Fruit fly (Drosophila melanogaster) whole organism, pupa: ENCODE measurements around the gene BORCS5.

Source experiments
- CG10348 ChIP-seq: fragments of 200-800 bp; sonication (Bioruptor generic); IDR thresholded peaks from 2 replicates; pipeline ENCODE4 v1.3.6; 2022; ENCODE audit warnings: missing biosample characterization, missing genetic modification characterization
- CG12605 ChIP-seq: fragments of 200-800 bp; sonication (Bioruptor generic); IDR thresholded peaks from 2 replicates; pipeline ENCODE4 v1.3.6; 2022; ENCODE audit warnings: missing biosample characterization, missing genetic modification characterization
- CG13204 ChIP-seq: fragments of 200-800 bp; sonication (Bioruptor generic); optimal IDR thresholded peaks from 2 replicates; lab custom pipeline; 2018; ENCODE audit warnings: missing biosample characterization, mild to moderate bottlenecking, missing genetic modification characterization, moderate library complexity
- CG14655 ChIP-seq: fragments of 200-800 bp; sonication (Bioruptor generic); optimal IDR thresholded peaks from 3 replicates; lab custom pipeline; 2017; ENCODE audit warnings: mild to moderate bottlenecking, missing biosample characterization, missing genetic modification reagents, missing genetic modification characterization
- CG15710 ChIP-seq: fragments of 200-800 bp; sonication (Bioruptor generic); optimal IDR thresholded peaks from 2 replicates; lab custom pipeline; 2018; ENCODE audit warnings: missing biosample characterization, mild to moderate bottlenecking, missing genetic modification characterization, moderate library complexity
- CG17806 ChIP-seq: fragments of 200-800 bp; sonication (Bioruptor generic); optimal IDR thresholded peaks from 2 replicates; lab custom pipeline; 2018; ENCODE audit warnings: missing biosample characterization, mild to moderate bottlenecking, missing genetic modification characterization, moderate library complexity
- CG32121 ChIP-seq: fragments of 200-800 bp; sonication (Bioruptor generic); IDR thresholded peaks from 2 replicates; pipeline ENCODE4 v1.3.6; 2022; ENCODE audit warnings: missing biosample characterization, missing genetic modification characterization
- CG34367 ChIP-seq: fragments of 200-800 bp; sonication (Bioruptor generic); optimal IDR thresholded peaks from 2 replicates; lab custom pipeline; 2018; ENCODE audit warnings: missing biosample characterization, mild to moderate bottlenecking, missing genetic modification characterization
- CG4496 ChIP-seq: fragments of 200-800 bp; sonication (Bioruptor generic); IDR thresholded peaks from 3 replicates; pipeline ENCODE4 v1.3.6; 2022; ENCODE audit warnings: missing biosample characterization, missing genetic modification characterization
- CG8159 ChIP-seq: fragments of 200-800 bp; sonication (Bioruptor generic); optimal IDR thresholded peaks from 3 replicates; lab custom pipeline; 2018; ENCODE audit warnings: missing biosample characterization, mild to moderate bottlenecking, missing genetic modification characterization, moderate library complexity
- CG8301 ChIP-seq: fragments of 200-800 bp; sonication (Bioruptor generic); optimal IDR thresholded peaks from 2 replicates; lab custom pipeline; 2018; ENCODE audit warnings: missing biosample characterization, mild to moderate bottlenecking, missing genetic modification characterization
- CG9948 ChIP-seq: fragments of 200-800 bp; sonication (Bioruptor generic); optimal IDR thresholded peaks from 2 replicates; lab custom pipeline; 2018; ENCODE audit warnings: missing biosample characterization, mild to moderate bottlenecking, missing genetic modification characterization, moderate library complexity
- D1 ChIP-seq: fragments of 200-800 bp; sonication (Bioruptor generic); optimal IDR thresholded peaks from 2 replicates; lab custom pipeline; 2018; ENCODE audit warnings: missing biosample characterization, mild to moderate bottlenecking, missing genetic modification characterization, moderate library complexity
- EcR ChIP-seq: fragments of 200-800 bp; sonication (Bioruptor generic); optimal IDR thresholded peaks from 3 replicates; lab custom pipeline; 2019; ENCODE audit warnings: missing biosample characterization, missing genetic modification characterization, mild to moderate bottlenecking, moderate library complexity, missing genetic modification reagents
- Ets98B ChIP-seq: fragments of 200-800 bp; sonication (Bioruptor generic); IDR thresholded peaks from 2 replicates; pipeline ENCODE4 v1.3.6; 2022; ENCODE audit warnings: missing biosample characterization, missing genetic modification characterization
- Pif1A ChIP-seq: fragments of 200-800 bp; sonication (Bioruptor generic); optimal IDR thresholded peaks from 3 replicates; lab custom pipeline; 2016; ENCODE audit warnings: missing biosample characterization, missing genetic modification characterization
- Pif1B ChIP-seq: fragments of 200-800 bp; sonication (Bioruptor generic); optimal IDR thresholded peaks from 3 replicates; lab custom pipeline; 2016; ENCODE audit warnings: missing biosample characterization, missing genetic modification characterization
- Snoo ChIP-seq: fragments of 200-800 bp; sonication (Bioruptor generic); optimal IDR thresholded peaks from 3 replicates; lab custom pipeline; 2017; ENCODE audit warnings: missing biosample characterization, mild to moderate bottlenecking, missing genetic modification characterization, inconsistent platforms
- fd96Ca ChIP-seq: fragments of 200-800 bp; sonication (Bioruptor generic); IDR thresholded peaks from 3 replicates; pipeline ENCODE4 v1.3.6; 2022; ENCODE audit warnings: missing biosample characterization, missing genetic modification characterization
- gl ChIP-seq: fragments of 200-800 bp; sonication (Bioruptor generic); optimal IDR thresholded peaks from 2 replicates; lab custom pipeline; 2018; ENCODE audit warnings: missing biosample characterization, mild to moderate bottlenecking, missing genetic modification characterization
- rn ChIP-seq: fragments of 200-800 bp; sonication (Bioruptor generic); IDR thresholded peaks from 2 replicates; pipeline ENCODE4 v1.3.6; 2022; ENCODE audit warnings: missing biosample characterization, missing genetic modification characterization

Gene BORCS5

dm6 chrX:11913581-11913980, 41.0 kb upstream of the BORCS5 start:
- no peak for TF ChIP-seq rn (GFP tag; lab: Robert Waterston, UW)
- TF ChIP-seq EcR (GFP tag; lab: Kevin White, UChicago), result peak; percentile 23
- no peak for TF ChIP-seq CG14655 (GFP tag; lab: Kevin White, UChicago)

- TF ChIP-seq CG12605 (no peak), Snoo (no peak), CG4496 (GFP tag; lab: Robert Waterston, UW) (no peak), CG9948 (tag; lab: Kevin White, UChicago) (no peak), CG34367 (tag; lab: Kevin White, UChicago) (no peak), Ets98B (no peak), fd96Ca (GFP tag; lab: Robert Waterston, UW) (no peak), CG8159 (no peak), Pif1A (GFP tag; lab: Kevin White, UChicago) (no peak), CG32121 (no peak), CG15710 (tag; lab: Kevin White, UChicago) (no peak), CG14655 (GFP tag; lab: Kevin White, UChicago) (no peak), CG17806 (tag; lab: Kevin White, UChicago) (no peak), CG13204 (GFP tag; lab: Kevin White, UChicago) (no peak)
Measured at dm6 chrX:11906818-11907281, 34.3 kb upstream of the BORCS5 start, which contains the start of gene CG43156. Gene CG43156, minus strand, starts transcription at chrX:11906868.

- no peak for TF ChIP-seq CG17806 (tag; lab: Kevin White, UChicago)
- no peak for TF ChIP-seq CG10348 (GFP tag; lab: Robert Waterston, UW)
- TF ChIP-seq CG32121, result no peak
- TF ChIP-seq gl (tag; lab: Kevin White, UChicago), result no peak
- no peak for TF ChIP-seq CG34367 (tag; lab: Kevin White, UChicago)
- no peak for TF ChIP-seq CG15710 (tag; lab: Kevin White, UChicago)
- no peak for TF ChIP-seq CG13204 (GFP tag; lab: Kevin White, UChicago)
- no peak for TF ChIP-seq CG8159
- TF ChIP-seq Ets98B, result no peak
- no peak for TF ChIP-seq rn (GFP tag; lab: Robert Waterston, UW)
- TF ChIP-seq CG8301 (tag; lab: Kevin White, UChicago), result no peak
- TF ChIP-seq Pif1B (GFP tag; lab: Kevin White, UChicago), result no peak
Measured at dm6 chrX:11905144-11905543, 32.6 kb upstream of the BORCS5 start, which contains the start of gene Upf1. Gene Upf1, minus strand, starts transcription at chrX:11905371.

dm6 chrX:11895141-11895540, 22.6 kb upstream of the BORCS5 start:
- no peak for TF ChIP-seq CG15710 (tag; lab: Kevin White, UChicago)
- TF ChIP-seq CG10348 (GFP tag; lab: Robert Waterston, UW), result no peak
- TF ChIP-seq CG14655 (GFP tag; lab: Kevin White, UChicago), result no peak
- TF ChIP-seq fd96Ca (GFP tag; lab: Robert Waterston, UW), result no peak
- TF ChIP-seq D1 (tag; lab: Kevin White, UChicago), result no peak
- TF ChIP-seq CG34367 (tag; lab: Kevin White, UChicago), result no peak
- TF ChIP-seq CG17806 (tag; lab: Kevin White, UChicago), result no peak
- no peak for TF ChIP-seq CG32121
- TF ChIP-seq rn (GFP tag; lab: Robert Waterston, UW), result no peak
- TF ChIP-seq EcR (GFP tag; lab: Kevin White, UChicago), result no peak
- no peak for TF ChIP-seq Ets98B
- no peak for TF ChIP-seq CG4496 (GFP tag; lab: Robert Waterston, UW)
- TF ChIP-seq CG12605, result no peak
- no peak for TF ChIP-seq CG8159
- no peak for TF ChIP-seq CG13204 (GFP tag; lab: Kevin White, UChicago)
- no peak for TF ChIP-seq CG8301 (tag; lab: Kevin White, UChicago)
- TF ChIP-seq CG9948 (tag; lab: Kevin White, UChicago), result no peak
- TF ChIP-seq Snoo, result no peak
- TF ChIP-seq Pif1A (GFP tag; lab: Kevin White, UChicago), result no peak
- no peak for TF ChIP-seq Pif1B (GFP tag; lab: Kevin White, UChicago)

- TF ChIP-seq CG8301 (tag; lab: Kevin White, UChicago), result no peak
- no peak for TF ChIP-seq CG15710 (tag; lab: Kevin White, UChicago)
- TF ChIP-seq D1 (tag; lab: Kevin White, UChicago), result no peak
- TF ChIP-seq CG8159, result no peak
- TF ChIP-seq CG32121, result no peak
- no peak for TF ChIP-seq CG10348 (GFP tag; lab: Robert Waterston, UW)
- no peak for TF ChIP-seq CG17806 (tag; lab: Kevin White, UChicago)
- no peak for TF ChIP-seq Ets98B
- no peak for TF ChIP-seq EcR (GFP tag; lab: Kevin White, UChicago)
- no peak for TF ChIP-seq CG12605
- no peak for TF ChIP-seq fd96Ca (GFP tag; lab: Robert Waterston, UW)
- TF ChIP-seq gl (tag; lab: Kevin White, UChicago), result no peak
- no peak for TF ChIP-seq CG34367 (tag; lab: Kevin White, UChicago)
- TF ChIP-seq, all 21 proteins: peak for 0
Measured at dm6 chrX:11894198-11894597, 21.6 kb upstream of the BORCS5 start.

- TF ChIP-seq Pif1A (GFP tag; lab: Kevin White, UChicago) (no peak), EcR (GFP tag; lab: Kevin White, UChicago) (no peak), Pif1B (GFP tag; lab: Kevin White, UChicago) (no peak), CG10348 (GFP tag; lab: Robert Waterston, UW) (no peak), Snoo (no peak), CG15710 (tag; lab: Kevin White, UChicago) (no peak), CG9948 (tag; lab: Kevin White, UChicago) (no peak), CG32121 (no peak), CG4496 (GFP tag; lab: Robert Waterston, UW) (no peak), Ets98B (no peak), CG8159 (no peak), rn (GFP tag; lab: Robert Waterston, UW) (no peak), CG13204 (GFP tag; lab: Kevin White, UChicago) (no peak), CG17806 (tag; lab: Kevin White, UChicago) (no peak), CG14655 (GFP tag; lab: Kevin White, UChicago) (no peak), CG8301 (tag; lab: Kevin White, UChicago) (no peak), fd96Ca (GFP tag; lab: Robert Waterston, UW) (no peak)
Measured at dm6 chrX:11893643-11894042, 21.1 kb upstream of the BORCS5 start, which contains the start of gene wisp. Gene wisp, plus strand, starts transcription at chrX:11893943.
